Fruit fly (Drosophila melanogaster): ENCODE results near the gene trn.

DNA sequence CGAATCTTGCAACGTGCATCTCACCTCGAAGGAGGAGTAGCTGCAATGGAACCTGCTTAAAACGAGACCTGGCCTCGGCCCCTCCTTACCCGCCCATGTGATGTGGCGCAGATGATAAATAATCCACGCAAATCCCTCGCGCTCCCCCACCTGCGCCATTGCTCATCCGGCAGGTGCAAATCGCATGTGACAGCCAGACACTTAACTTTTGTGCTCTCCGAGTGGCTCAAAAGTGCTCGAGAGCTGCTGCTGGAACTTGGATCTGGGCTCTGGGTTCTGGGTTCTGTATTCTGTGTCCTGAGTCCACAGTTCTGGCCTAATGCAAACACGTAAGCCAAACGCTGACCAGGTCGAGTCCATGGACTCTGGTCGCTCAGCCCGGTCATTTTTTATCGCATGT, 13.6 kb upstream of the trn start:
- no peak for TF ChIP-seq Tbp (GFP tag; optimal IDR thresholded peaks at IDR 0.05)
- TF ChIP-seq CG8924 (tag; optimal IDR thresholded peaks at IDR 0.05) = no peak
- no peak for TF ChIP-seq CG14710 (tag; optimal IDR thresholded peaks at IDR 0.05)
